Fruit fly (Drosophila melanogaster) whole organism, embryonic: Measurements from ENCODE around the gene yin.

ENCODE experiments used
- Abd-B ChIP-seq: fragments of 200-800 bp; sonication (Bioruptor generic); optimal IDR thresholded peaks from 2 replicates; lab custom pipeline; 2018; ENCODE audit warnings: missing biosample characterization, mild to moderate bottlenecking, missing genetic modification characterization, moderate library complexity
- Asciz ChIP-seq: fragments of 200-800 bp; sonication (Bioruptor generic); optimal IDR thresholded peaks from 2 replicates; lab custom pipeline; 2017; ENCODE audit warnings: missing biosample characterization, mild to moderate bottlenecking, missing genetic modification characterization, missing genetic modification reagents
- B-H1 ChIP-seq: fragments of 200-800 bp; sonication (Bioruptor generic); IDR thresholded peaks from 3 replicates; pipeline ENCODE4 v1.3.6; 2022; ENCODE audit warnings: missing biosample characterization, missing genetic modification characterization
- BEAF-32 ChIP-seq: fragments of 200-800 bp; sonication (Bioruptor generic); optimal IDR thresholded peaks from 3 replicates; lab custom pipeline; 2017; ENCODE audit warnings: missing biosample characterization, missing genetic modification characterization, mild to moderate bottlenecking, moderate library complexity, missing genetic modification reagents
- Bgb ChIP-seq: fragments of 200-800 bp; sonication (Bioruptor generic); IDR thresholded peaks from 2 replicates; pipeline ENCODE4 v1.3.6; 2022; ENCODE audit warnings: missing biosample characterization, missing genetic modification characterization; ENCODE audit not compliant: partially characterized antibody
- Blimp-1 ChIP-seq: fragments of 200-800 bp; sonication (Bioruptor generic); optimal IDR thresholded peaks from 3 replicates; lab custom pipeline; 2018; ENCODE audit warnings: missing biosample characterization, missing genetic modification characterization, mild to moderate bottlenecking, moderate library complexity, missing genetic modification reagents
- BtbVII ChIP-seq: fragments of 200-800 bp; sonication (Bioruptor generic); optimal IDR thresholded peaks from 3 replicates; lab custom pipeline; 2017; ENCODE audit warnings: missing biosample characterization, mild to moderate bottlenecking, missing genetic modification characterization
- CG10147 ChIP-seq: fragments of 200-800 bp; sonication (Bioruptor generic); optimal IDR thresholded peaks from 2 replicates; lab custom pipeline; 2019; ENCODE audit warnings: missing biosample characterization, mild to moderate bottlenecking, missing genetic modification characterization, moderate library complexity
- CG10321 ChIP-seq: fragments of 200-800 bp; sonication (Bioruptor generic); IDR thresholded peaks from 2 replicates; pipeline ENCODE4 v1.3.6; 2022; ENCODE audit warnings: missing biosample characterization, missing genetic modification characterization
- CG10431 ChIP-seq: fragments of 200-800 bp; sonication (Bioruptor generic); optimal IDR thresholded peaks from 3 replicates; lab custom pipeline; 2018; ENCODE audit warnings: missing biosample characterization, mild to moderate bottlenecking, missing genetic modification characterization
- CG12391 ChIP-seq: fragments of 200-800 bp; sonication (Bioruptor generic); optimal IDR thresholded peaks from 3 replicates; lab custom pipeline; 2018; ENCODE audit warnings: missing biosample characterization, mild to moderate bottlenecking, missing genetic modification characterization, moderate library complexity
- CG13424 ChIP-seq: fragments of 200-800 bp; sonication (Bioruptor generic); optimal IDR thresholded peaks from 2 replicates; lab custom pipeline; 2019; ENCODE audit warnings: missing biosample characterization, mild to moderate bottlenecking, missing genetic modification characterization, moderate library complexity
- CG18764 ChIP-seq: fragments of 200-800 bp; sonication (Bioruptor generic); optimal IDR thresholded peaks from 3 replicates; lab custom pipeline; 2016; ENCODE audit warnings: missing biosample characterization, missing genetic modification characterization
- CG2120 ChIP-seq: fragments of 200-800 bp; sonication (Bioruptor generic); optimal IDR thresholded peaks from 3 replicates; lab custom pipeline; 2016; ENCODE audit warnings: missing biosample characterization, missing genetic modification characterization
- CG3163 ChIP-seq: fragments of 200-800 bp; sonication (Bioruptor generic); optimal IDR thresholded peaks from 3 replicates; lab custom pipeline; 2016; ENCODE audit warnings: missing biosample characterization, missing genetic modification characterization
- CG3407 ChIP-seq: fragments of 200-800 bp; sonication (Bioruptor generic); optimal IDR thresholded peaks from 2 replicates; lab custom pipeline; 2018; ENCODE audit warnings: missing biosample characterization, mild to moderate bottlenecking, missing genetic modification characterization
- CG6689 ChIP-seq: fragments of 200-800 bp; sonication (Bioruptor generic); IDR thresholded peaks from 2 replicates; pipeline ENCODE4 v1.3.6; 2022; ENCODE audit warnings: missing biosample characterization, missing genetic modification characterization
- CG9876 ChIP-seq: fragments of 200-800 bp; sonication (Bioruptor generic); optimal IDR thresholded peaks from 2 replicates; lab custom pipeline; 2016; ENCODE audit warnings: missing biosample characterization, missing genetic modification characterization
- Dfd ChIP-seq, 2 experiments: fragments of >200 bp; optimal IDR thresholded peaks; 2 replicates each; lab custom pipeline; 2017; ENCODE audit warnings: missing biosample characterization in 2 of 2, missing genetic modification characterization in 2 of 2
- Dip3 ChIP-seq: fragments of 200-800 bp; sonication (Bioruptor generic); optimal IDR thresholded peaks from 3 replicates; lab custom pipeline; 2016; ENCODE audit warnings: missing biosample characterization, missing genetic modification characterization
- Dref ChIP-seq: fragments of 200-800 bp; sonication (Bioruptor generic); IDR thresholded peaks from 2 replicates; pipeline ENCODE4 v1.3.6; 2022; ENCODE audit warnings: missing biosample characterization, missing genetic modification characterization
- Eip74EF ChIP-seq, 2 experiments: fragments of 200-800 bp in 1 of 2; fragments of >200 bp in 1 of 2; sonication (Bioruptor generic) in 1 of 2; optimal IDR thresholded peaks; 2 replicates each; lab custom pipeline; 2017 to 2019; ENCODE audit warnings: missing biosample characterization in 2 of 2, missing genetic modification characterization in 2 of 2, mild to moderate bottlenecking in 1 of 2, moderate library complexity in 1 of 2
- Oaz ChIP-seq: fragments of 200-800 bp; sonication (Bioruptor generic); IDR thresholded peaks from 2 replicates; pipeline ENCODE4 v1.3.6; 2022; ENCODE audit warnings: missing biosample characterization, missing genetic modification characterization
- Oli ChIP-seq: fragments of 200-800 bp; sonication (Bioruptor generic); optimal IDR thresholded peaks from 2 replicates; lab custom pipeline; 2018; ENCODE audit warnings: missing biosample characterization, mild to moderate bottlenecking, missing genetic modification characterization, moderate library complexity
- Opbp ChIP-seq: fragments of 200-800 bp; sonication (Bioruptor generic); IDR thresholded peaks from 3 replicates; pipeline ENCODE4 v1.3.6; 2022; ENCODE audit warnings: missing biosample characterization, missing genetic modification characterization; ENCODE audit not compliant: partially characterized antibody
- Sox100B ChIP-seq: fragments of 200-800 bp; sonication (Bioruptor generic); optimal IDR thresholded peaks from 3 replicates; lab custom pipeline; 2018; ENCODE audit warnings: missing biosample characterization, mild to moderate bottlenecking, missing genetic modification characterization
- Stat92E ChIP-seq, 3 experiments: fragments of >200 bp in 2 of 3; fragments of 200-800 bp in 1 of 3; sonication (Bioruptor generic) in 1 of 3; optimal IDR thresholded peaks; 2 replicates each; lab custom pipeline; 2017 to 2019; ENCODE audit warnings: missing biosample characterization in 3 of 3, missing genetic modification characterization in 3 of 3, mild to moderate bottlenecking in 1 of 3, moderate library complexity in 1 of 3
- TFAM ChIP-seq: fragments of 200-800 bp; sonication (Bioruptor generic); optimal IDR thresholded peaks from 2 replicates; lab custom pipeline; 2017; ENCODE audit warnings: missing biosample characterization, missing genetic modification characterization, inconsistent platforms
- ap ChIP-seq: fragments of 200-800 bp; sonication (Bioruptor generic); IDR thresholded peaks from 2 replicates; pipeline ENCODE4 v1.3.6; 2022; ENCODE audit warnings: missing biosample characterization, missing genetic modification characterization
- cad ChIP-seq: fragments of >200 bp; optimal IDR thresholded peaks from 2 replicates; lab custom pipeline; 2017; ENCODE audit warnings: missing biosample characterization, missing genetic modification characterization
- cato ChIP-seq: fragments of 200-800 bp; sonication (Bioruptor generic); optimal IDR thresholded peaks from 2 replicates; lab custom pipeline; 2016; ENCODE audit warnings: missing biosample characterization, missing genetic modification characterization, borderline replicate concordance
- chif ChIP-seq, 2 experiments: fragments of 200-800 bp; sonication (Bioruptor generic); optimal IDR thresholded peaks; 3 replicates each; lab custom pipeline; 2016; ENCODE audit warnings: missing biosample characterization in 2 of 2, missing genetic modification characterization in 2 of 2
- ci ChIP-seq: fragments of 200-800 bp; sonication (Bioruptor generic); IDR thresholded peaks from 3 replicates; pipeline ENCODE4 v1.3.6; 2022; ENCODE audit warnings: missing biosample characterization, missing genetic modification characterization
- croc ChIP-seq: fragments of 200-800 bp; sonication (Bioruptor generic); conservative IDR thresholded peaks from 3 replicates; pipeline ENCODE4 v1.3.6; 2022; ENCODE audit warnings: missing biosample characterization, missing genetic modification characterization
- dimm ChIP-seq: fragments of 200-800 bp; sonication (Bioruptor generic); IDR thresholded peaks from 2 replicates; pipeline ENCODE4 v1.3.6; 2022; ENCODE audit warnings: missing biosample characterization, missing genetic modification characterization
- dysf ChIP-seq: fragments of 200-800 bp; sonication (Bioruptor generic); IDR thresholded peaks from 3 replicates; pipeline ENCODE4 v1.3.6; 2022; ENCODE audit warnings: missing biosample characterization, missing genetic modification characterization
- ewg ChIP-seq: fragments of 200-800 bp; sonication (Bioruptor generic); optimal IDR thresholded peaks from 3 replicates; lab custom pipeline; 2017; ENCODE audit warnings: mild to moderate bottlenecking, missing biosample characterization, missing genetic modification reagents, missing genetic modification characterization
- gcm2 ChIP-seq: fragments of 200-800 bp; sonication (Bioruptor generic); optimal IDR thresholded peaks from 2 replicates; lab custom pipeline; 2016; ENCODE audit warnings: missing biosample characterization, missing genetic modification characterization
- gro ChIP-seq: fragments of 200-800 bp; sonication (Bioruptor generic); optimal IDR thresholded peaks from 2 replicates; lab custom pipeline; 2016; ENCODE audit warnings: missing biosample characterization, missing genetic modification characterization
- hbn ChIP-seq: fragments of 200-800 bp; sonication (Bioruptor generic); IDR thresholded peaks from 2 replicates; pipeline ENCODE4 v1.3.6; 2022; ENCODE audit warnings: missing biosample characterization, missing genetic modification characterization; ENCODE audit not compliant: partially characterized antibody
- lilli ChIP-seq: fragments of 200-800 bp; sonication (Bioruptor generic); optimal IDR thresholded peaks from 3 replicates; lab custom pipeline; 2016; ENCODE audit warnings: missing biosample characterization, missing genetic modification characterization
- odd ChIP-seq: fragments of 200-800 bp; sonication (Bioruptor generic); optimal IDR thresholded peaks from 2 replicates; lab custom pipeline; 2017; ENCODE audit warnings: missing biosample characterization, mild to moderate bottlenecking, missing genetic modification characterization
- otp ChIP-seq: fragments of 200-800 bp; sonication (Bioruptor generic); IDR thresholded peaks from 3 replicates; pipeline ENCODE4, ENCODE4 v1.3.6; 2022; ENCODE audit warnings: missing biosample characterization, missing genetic modification characterization
- peb ChIP-seq: fragments of 200-800 bp; sonication (Bioruptor generic); IDR thresholded peaks from 2 replicates; pipeline ENCODE4 v1.3.6; 2022; ENCODE audit warnings: missing biosample characterization, missing genetic modification characterization
- pum ChIP-seq: fragments of 200-800 bp; sonication (Bioruptor generic); optimal IDR thresholded peaks from 2 replicates; lab custom pipeline; 2016; ENCODE audit warnings: missing biosample characterization, missing genetic modification characterization
- tup ChIP-seq: fragments of 200-800 bp; sonication (Bioruptor generic); optimal IDR thresholded peaks from 2 replicates; lab custom pipeline; 2016; ENCODE audit warnings: missing biosample characterization, mild to moderate bottlenecking, missing genetic modification characterization, moderate library complexity
- usp ChIP-seq: fragments of >200 bp; optimal IDR thresholded peaks from 2 replicates; lab custom pipeline; 2017; ENCODE audit warnings: missing biosample characterization, missing genetic modification characterization
- vfl ChIP-seq: fragments of 200-800 bp; sonication (Bioruptor generic); optimal IDR thresholded peaks from 2 replicates; lab custom pipeline; 2016; ENCODE audit warnings: missing biosample characterization, missing genetic modification characterization
- wek ChIP-seq: fragments of 200-800 bp; sonication (Bioruptor generic); optimal IDR thresholded peaks from 3 replicates; lab custom pipeline; 2018; ENCODE audit warnings: missing biosample characterization, mild to moderate bottlenecking, missing genetic modification characterization, moderate library complexity

yin gene

dm6 chrX:3868456-3869023, 3.2 kb downstream of the yin start, which contains the start of gene CG2930 (continued):
- no peak for TF ChIP-seq gro (GFP tag; lab: Kevin White, UChicago)
- peak; percentile 93 for TF ChIP-seq otp
- TF ChIP-seq hbn (GFP tag; lab: Robert Waterston, UW): no peak
- TF ChIP-seq vfl (GFP tag; lab: Kevin White, UChicago): no peak
- TF ChIP-seq Abd-B: peak; percentile 67
- peak; percentile 50 for TF ChIP-seq CG2120 (GFP tag; lab: Kevin White, UChicago)
- no peak for TF ChIP-seq BEAF-32
- TF ChIP-seq Oaz (GFP tag; lab: Robert Waterston, UW): peak; percentile 82
- TF ChIP-seq Asciz (GFP tag; lab: Kevin White, UChicago): peak; percentile 85
- peak; percentile 81 for TF ChIP-seq B-H1 (GFP tag; lab: Robert Waterston, UW)
- peak; percentile 85 for TF ChIP-seq ap
- no peak for TF ChIP-seq Dfd (GFP tag; optimal IDR thresholded peaks at IDR 0.05; lab: Kevin White, UChicago)
- TF ChIP-seq dimm: peak; percentile 83
- peak; percentile 68 for TF ChIP-seq cato (GFP tag; lab: Kevin White, UChicago)
- TF ChIP-seq Blimp-1: peak; percentile 86
- TF ChIP-seq dysf (GFP tag; lab: Robert Waterston, UW): peak; percentile 92
- peak; percentile 64 for TF ChIP-seq CG9876 (GFP tag; lab: Kevin White, UChicago)
- TF ChIP-seq gcm2 (GFP tag; lab: Kevin White, UChicago): peak; percentile 52
- peak; percentile 87 to 91 for TF ChIP-seq chif (GFP tag; optimal IDR thresholded peaks at IDR 0.05; lab: Kevin White, UChicago)
- peak; percentile 60 for TF ChIP-seq wek (GFP tag; lab: Kevin White, UChicago)
- no peak for TF ChIP-seq Opbp (GFP tag; lab: Robert Waterston, UW)
- peak; percentile 76 for TF ChIP-seq Sox100B (GFP tag; lab: Kevin White, UChicago)
- TF ChIP-seq CG12391 (tag; lab: Kevin White, UChicago): peak; percentile 85
- TF ChIP-seq CG6689 (GFP tag; lab: Robert Waterston, UW): peak; percentile 85
- TF ChIP-seq ewg (GFP tag; lab: Kevin White, UChicago): peak; percentile 81
- peak; percentile 49 for TF ChIP-seq TFAM (GFP tag; lab: Kevin White, UChicago)
- TF ChIP-seq CG13424 (tag; lab: Kevin White, UChicago): peak; percentile 86
- TF ChIP-seq croc (GFP tag; lab: Robert Waterston, UW): peak; percentile 85
- peak; percentile 73 for TF ChIP-seq lilli
- no peak for TF ChIP-seq Dip3 (GFP tag; lab: Kevin White, UChicago)
- TF ChIP-seq cad (GFP tag; lab: Kevin White, UChicago): no peak
- TF ChIP-seq CG3163 (GFP tag; lab: Kevin White, UChicago): peak; percentile 63
- TF ChIP-seq peb (GFP tag; lab: Robert Waterston, UW): peak; percentile 81
- peak; percentile 69 for TF ChIP-seq odd (GFP tag; lab: Kevin White, UChicago)
- 0 out of 2 replicates have a peak, but pooled peaks have one; percentile 12 for TF ChIP-seq Dref
- TF ChIP-seq Oli (tag; lab: Kevin White, UChicago): peak; percentile 88
- TF ChIP-seq CG3407 (GFP tag; lab: Kevin White, UChicago): peak; percentile 78
- peak in 1 of 3 experiments; percentile 14 for TF ChIP-seq Stat92E (GFP tag; optimal IDR thresholded peaks at IDR 0.05; lab: Kevin White, UChicago)
- TF ChIP-seq pum: peak; percentile 80
- TF ChIP-seq ci (GFP tag; lab: Robert Waterston, UW): peak; percentile 96
- TF ChIP-seq CG10431 (GFP tag; lab: Kevin White, UChicago): peak; percentile 54
- TF ChIP-seq usp (GFP tag; lab: Kevin White, UChicago): no peak
- peak; percentile 59 for TF ChIP-seq CG10147 (GFP tag; lab: Kevin White, UChicago)
- peak; percentile 79 for TF ChIP-seq CG18764 (GFP tag; lab: Kevin White, UChicago)
- TF ChIP-seq tup (GFP tag; lab: Kevin White, UChicago): peak; percentile 72
- TF ChIP-seq BtbVII: peak; percentile 32
- peak in 1 of 2 experiments; percentile 52 for TF ChIP-seq Eip74EF (GFP tag; optimal IDR thresholded peaks at IDR 0.05; lab: Kevin White, UChicago)
- no peak for TF ChIP-seq Bgb (GFP tag; lab: Robert Waterston, UW)
- TF ChIP-seq CG10321: peak; percentile 58; the same call in 1 of the 2 replicates
